Fruit fly (Drosophila melanogaster): ENCODE results near the gene yl.

- TF ChIP-seq fd96Ca (GFP tag; IDR thresholded peaks at IDR 0.05) (no peak), D1 (tag; optimal IDR thresholded peaks at IDR 0.05) (no peak), CG8159 (tag; optimal IDR thresholded peaks at IDR 0.05) (no peak), CG15710 (tag; optimal IDR thresholded peaks at IDR 0.05) (no peak), CG32121 (GFP tag; IDR thresholded peaks at IDR 0.05) (no peak), CG9948 (tag; optimal IDR thresholded peaks at IDR 0.05) (no peak), CG14655 (GFP tag; optimal IDR thresholded peaks at IDR 0.05) (no peak), CG13204 (GFP tag; optimal IDR thresholded peaks at IDR 0.05) (no peak)
Observed at dm6 chrX:14176623-14177022, 16.4 kb upstream of the yl start, which contains the start of gene CG11581.
